Worm (Caenorhabditis elegans): ENCODE measurements around the gene tag-123.

Gene tag-123

ce11 chrX:8422020-8422419 lies at the start of gene tag-123:
Gene tag-123, minus strand, starts transcription at chrX:8422055.
- TF ChIP-seq hlh-1 (tag; optimal IDR thresholded peaks at IDR 0.05) (peak; percentile 10), nhr-237 (tag; optimal IDR thresholded peaks at IDR 0.05) (no peak), pha-4 (tag; optimal IDR thresholded peaks at IDR 0.05) (peak; percentile 76), mep-1 (tag; optimal IDR thresholded peaks at IDR 0.05) (peak; percentile 66), unc-120 (tag; optimal IDR thresholded peaks at IDR 0.05; ENCODE audit: poor library complexity, severe bottlenecking) (no peak), zip-8 (tag; optimal IDR thresholded peaks at IDR 0.05) (peak; percentile 15), ces-1 (GFP tag; optimal IDR thresholded peaks at IDR 0.05) (peak; percentile 40), lsy-2 (tag; optimal IDR thresholded peaks at IDR 0.05) (peak; percentile 37), lin-13 (tag; optimal IDR thresholded peaks at IDR 0.05) (peak; percentile 47)

- no peak for TF ChIP-seq unc-62 (GFP tag; optimal IDR thresholded peaks at IDR 0.05)
Measured at ce11 chrX:8470126-8470772, 48.4 kb upstream of the tag-123 start, which contains the start of gene mec-10. Gene mec-10, minus strand, starts transcription at chrX:8470314.

DNA sequence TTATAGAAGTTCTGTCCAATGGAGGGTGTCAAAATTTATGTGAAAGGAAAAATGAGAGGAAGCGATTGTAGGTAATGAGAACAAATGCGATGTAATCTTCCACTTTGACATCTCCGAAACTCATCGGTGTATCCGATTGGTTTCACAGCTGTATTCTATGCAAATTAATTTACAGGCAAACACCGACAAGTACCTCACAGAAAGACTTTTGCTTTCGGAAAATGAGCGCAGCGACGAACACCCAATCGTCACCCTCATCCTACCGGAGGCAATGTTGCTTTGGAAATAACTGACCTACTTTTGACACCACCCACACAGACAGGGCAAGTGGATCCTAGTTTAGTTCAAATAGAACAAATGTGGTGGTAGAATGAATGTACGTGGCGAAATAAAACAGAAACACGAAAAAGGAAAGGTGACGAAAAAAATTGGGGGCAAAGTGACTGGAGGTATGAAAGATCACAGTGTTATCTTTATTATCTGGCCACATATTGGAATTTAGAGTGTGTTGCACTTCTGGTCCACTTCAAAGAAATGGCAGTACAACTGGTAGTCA lies 42.1 kb upstream of the tag-123 start:
- no peak for TF ChIP-seq nhr-2 (tag; optimal IDR thresholded peaks at IDR 0.05)
- no peak for TF ChIP-seq blmp-1 (tag; optimal IDR thresholded peaks at IDR 0.05)
- TF ChIP-seq elt-1 (tag; optimal IDR thresholded peaks at IDR 0.05; ENCODE audit: borderline replicate concordance, insufficient read depth): peak; percentile 44

- TF ChIP-seq lin-13 (tag; optimal IDR thresholded peaks at IDR 0.05) (no peak), nhr-28 (tag; optimal IDR thresholded peaks at IDR 0.05) (no peak), flh-1 (GFP tag; optimal IDR thresholded peaks at IDR 0.05) (no peak), lsy-2 (tag; optimal IDR thresholded peaks at IDR 0.05) (no peak), nhr-76 (tag; optimal IDR thresholded peaks at IDR 0.05) (no peak), ztf-11 (tag; optimal IDR thresholded peaks at IDR 0.05) (no peak)
Measured at ce11 chrX:8463085-8463645, 41.3 kb upstream of the tag-123 start, which contains the start of gene F16F9.4. Gene F16F9.4, minus strand, starts transcription at chrX:8463360.

DNA sequence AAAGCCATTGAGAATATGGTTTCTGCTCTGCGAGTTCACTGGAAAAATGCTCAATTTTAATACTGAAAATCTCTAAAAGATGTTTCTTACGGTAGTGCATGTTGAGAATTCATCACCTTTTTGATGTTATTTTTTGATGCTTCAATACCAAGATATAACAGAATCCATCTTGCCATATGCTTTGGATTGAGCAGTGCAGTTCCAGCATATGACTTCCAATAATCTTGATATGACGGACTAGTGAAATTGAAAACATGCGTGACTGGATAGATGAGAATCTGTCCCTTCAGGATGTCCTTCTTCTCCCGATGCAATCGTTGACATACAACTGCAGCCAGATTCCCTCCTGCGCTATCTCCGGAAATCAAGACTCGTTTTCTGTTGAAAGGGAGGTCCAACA lies 39.1 kb upstream of the tag-123 start:
- TF ChIP-seq nhr-2 (tag; optimal IDR thresholded peaks at IDR 0.05): no peak
- TF ChIP-seq nhr-28 (tag; optimal IDR thresholded peaks at IDR 0.05): no peak
- peak; percentile 60 for TF ChIP-seq elt-1 (tag; optimal IDR thresholded peaks at IDR 0.05; ENCODE audit: borderline replicate concordance, insufficient read depth)
- TF ChIP-seq nhr-237 (tag; optimal IDR thresholded peaks at IDR 0.05): no peak

- TF ChIP-seq ces-1 (GFP tag; optimal IDR thresholded peaks at IDR 0.05) (no peak), ceh-43 (GFP tag; optimal IDR thresholded peaks at IDR 0.05) (no peak), lin-32 (GFP tag; optimal IDR thresholded peaks at IDR 0.05) (no peak), ceh-83 (GFP tag; optimal IDR thresholded peaks at IDR 0.05) (no peak)
Measured at ce11 chrX:8459789-8460188, 37.9 kb upstream of the tag-123 start.

DNA sequence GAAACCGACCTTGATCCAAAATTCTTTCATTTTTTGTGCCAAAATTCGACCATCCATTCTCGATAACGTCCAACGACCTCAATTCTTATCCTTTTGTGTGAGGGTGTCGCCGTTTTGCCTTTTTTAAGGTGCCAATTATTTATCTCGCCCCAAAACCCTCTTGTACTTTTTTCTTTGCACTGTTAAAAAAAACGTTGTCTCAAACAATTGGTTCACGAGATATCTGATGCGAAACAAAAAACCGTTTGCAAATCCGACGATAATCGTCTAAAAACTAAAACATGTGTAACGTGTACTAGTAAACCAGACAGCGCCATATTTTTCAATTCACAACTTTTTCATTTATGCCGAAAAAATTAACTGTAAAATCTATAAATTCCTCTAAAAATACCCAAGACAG lies 35.5 kb upstream of the tag-123 start, which contains the start of gene F16F9.3:
Gene F16F9.3 (plus strand): TSS at position 301 of the 400 bp plus-strand sequence.
- TF ChIP-seq nhr-28 (tag; optimal IDR thresholded peaks at IDR 0.05): no peak
- TF ChIP-seq pha-4 (tag; optimal IDR thresholded peaks at IDR 0.05): no peak
- TF ChIP-seq lsy-2 (tag; optimal IDR thresholded peaks at IDR 0.05): no peak
- TF ChIP-seq nhr-76 (tag; optimal IDR thresholded peaks at IDR 0.05): no peak
- TF ChIP-seq elt-3 (tag; optimal IDR thresholded peaks at IDR 0.05): no peak
- no peak for TF ChIP-seq elt-1 (tag; optimal IDR thresholded peaks at IDR 0.05; ENCODE audit: borderline replicate concordance, insufficient read depth)
- TF ChIP-seq M03D4.4 (tag; optimal IDR thresholded peaks at IDR 0.05): no peak
- TF ChIP-seq sem-2 (GFP tag; optimal IDR thresholded peaks at IDR 0.05): no peak
- no peak for TF ChIP-seq mls-2 (tag; optimal IDR thresholded peaks at IDR 0.05)
- no peak for TF ChIP-seq mep-1 (tag; optimal IDR thresholded peaks at IDR 0.05)
- no peak for TF ChIP-seq ham-2 (GFP tag; optimal IDR thresholded peaks at IDR 0.05)
- no peak for TF ChIP-seq unc-39 (tag; optimal IDR thresholded peaks at IDR 0.05)
- TF ChIP-seq nhr-12 (tag; optimal IDR thresholded peaks at IDR 0.05): no peak
- no peak for TF ChIP-seq unc-120 (tag; optimal IDR thresholded peaks at IDR 0.05; ENCODE audit: poor library complexity, severe bottlenecking)
- no peak for TF ChIP-seq lin-13 (tag; optimal IDR thresholded peaks at IDR 0.05)
- no peak for TF ChIP-seq zip-8 (tag; optimal IDR thresholded peaks at IDR 0.05)
- no peak for TF ChIP-seq hlh-1 (tag; optimal IDR thresholded peaks at IDR 0.05)
- no peak for TF ChIP-seq lin-32 (GFP tag; optimal IDR thresholded peaks at IDR 0.05)
- no peak for TF ChIP-seq ceh-83 (GFP tag; optimal IDR thresholded peaks at IDR 0.05)
- no peak for TF ChIP-seq bed-3 (GFP tag; optimal IDR thresholded peaks at IDR 0.05)
